Worm (Caenorhabditis elegans): ENCODE results near the gene ZK380.2.

DNA sequence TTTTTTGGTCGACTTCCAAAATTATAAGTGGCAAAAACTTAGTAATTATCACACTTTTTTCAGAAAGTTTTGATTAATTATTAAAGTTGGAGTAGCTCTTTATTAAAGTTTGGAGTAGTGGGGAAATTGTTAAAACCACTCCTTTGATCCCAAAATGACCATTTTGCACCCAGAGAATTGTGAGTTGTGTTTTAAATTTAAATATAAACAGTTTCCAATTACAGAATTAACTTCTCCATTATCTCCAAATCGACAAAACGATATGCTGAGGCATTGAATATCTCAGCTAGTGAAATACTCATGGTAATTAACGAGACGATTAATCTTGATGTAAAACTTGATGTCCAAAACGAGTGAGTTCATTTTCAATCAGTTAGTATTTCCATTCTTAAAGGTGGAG lies 3.4 kb upstream of the ZK380.2 start, which contains the start of gene fbxb-58:
- TF ChIP-seq ama-1 (optimal IDR thresholded peaks at IDR 0.05) = no peak
- TF ChIP-seq scrt-1 (GFP tag; IDR thresholded peaks at IDR 0.05) = no peak
- no peak for TF ChIP-seq B0310.2 (tag; optimal IDR thresholded peaks at IDR 0.05)
- TF ChIP-seq aly-1 (tag; optimal IDR thresholded peaks at IDR 0.05) = no peak
- no peak for TF ChIP-seq hnd-1 (tag; optimal IDR thresholded peaks at IDR 0.05)
- no peak for TF ChIP-seq ceh-13 (GFP tag; optimal IDR thresholded peaks at IDR 0.05)
- TF ChIP-seq ets-7 (tag; optimal IDR thresholded peaks at IDR 0.05) = no peak
- no peak for TF ChIP-seq hmg-4 (GFP tag; optimal IDR thresholded peaks at IDR 0.05)
- no peak for TF ChIP-seq hmbx-1 (tag; optimal IDR thresholded peaks at IDR 0.05)
